Worm (Caenorhabditis elegans) whole organism, L4/young adult: ENCODE results near the gene T28A8.6.

Experiments
- W03F9.2 ChIP-seq: fragments of 150-350 bp; optimal IDR thresholded peaks from 2 replicates; lab custom pipeline; 2014; ENCODE audit warnings: missing biosample characterization, missing genetic modification characterization
- dao-5 ChIP-seq: sonication (generic microtip); optimal IDR thresholded peaks from 2 replicates; lab custom pipeline; 2016; ENCODE audit warnings: missing genotype, missing genetic modification characterization, moderate library complexity, missing compliant biosample characterization
- him-1 ChIP-seq: sonication (generic microtip); optimal IDR thresholded peaks from 2 replicates; lab custom pipeline; 2016; ENCODE audit warnings: missing genotype, missing genetic modification reagents, missing genetic modification characterization, missing compliant biosample characterization

Gene T28A8.6

ce11 chrIII:13471504-13471903 is 27.5 kb upstream of the T28A8.6 start, which contains the start of gene pssy-2:
Gene pssy-2, plus strand, starts transcription at chrIII:13471804.
- TF ChIP-seq him-1 (no peak), W03F9.2 (no peak), dao-5 (tag; lab: Kevin White, UChicago) (no peak)

DNA sequence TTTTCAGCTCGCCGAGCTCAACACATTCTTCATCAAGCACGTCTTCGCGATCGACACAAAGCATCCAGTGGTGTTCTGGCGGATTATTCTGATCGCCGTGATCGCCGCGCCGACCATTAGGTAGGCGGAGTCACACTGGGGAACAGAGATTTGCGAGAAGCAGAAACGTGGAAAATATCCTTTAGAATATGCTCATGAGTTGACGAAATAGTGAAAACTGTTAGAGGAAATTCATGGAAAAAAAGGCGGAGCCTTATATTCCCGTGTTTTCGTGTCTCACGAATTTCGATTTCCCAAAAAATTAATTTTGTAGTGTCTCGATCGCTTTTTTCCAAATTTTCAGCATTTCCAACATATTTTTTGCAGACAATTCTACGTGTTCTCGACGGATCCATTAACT is 24.5 kb upstream of the T28A8.6 start:
- TF ChIP-seq dao-5 (tag; lab: Kevin White, UChicago) (no peak), W03F9.2 (no peak), him-1 (no peak)

ce11 chrIII:13476682-13477081 is 22.3 kb upstream of the T28A8.6 start, which contains the start of gene T27E9.6:
Gene T27E9.6, minus strand, starts transcription at chrIII:13476782.
- TF ChIP-seq dao-5 (tag; lab: Kevin White, UChicago) (no peak), W03F9.2 (no peak), him-1 (no peak)

ce11 chrIII:13484024-13484423 is 15.0 kb upstream of the T28A8.6 start, which contains the start of gene acc-4:
Gene acc-4, minus strand, starts transcription at chrIII:13484124.
- TF ChIP-seq dao-5 (tag; lab: Kevin White, UChicago) (no peak), W03F9.2 (no peak), him-1 (no peak)

DNA sequence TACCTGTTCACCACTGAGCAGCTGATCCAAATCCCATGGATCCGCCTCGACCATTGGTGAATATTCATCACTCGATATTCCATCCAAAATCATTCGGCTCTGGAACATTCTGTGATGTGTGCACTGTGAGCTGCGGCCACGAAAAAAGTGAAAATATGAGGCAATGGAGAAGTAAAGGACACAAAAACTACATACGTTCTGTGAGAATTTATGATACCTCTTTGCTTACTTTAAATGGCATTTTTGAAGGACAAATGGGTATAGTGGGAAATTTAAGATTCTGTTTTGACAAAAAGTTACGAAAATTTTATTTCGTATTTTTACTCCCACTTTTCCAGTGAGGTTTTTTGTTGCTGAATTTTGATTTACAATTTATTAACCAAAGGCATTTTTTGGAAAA is 6.6 kb upstream of the T28A8.6 start, which contains the start of gene twk-40:
Gene twk-40 (minus strand): TSS at position 101 of the 400 bp plus-strand sequence.
- TF ChIP-seq dao-5 (tag; lab: Kevin White, UChicago) (no peak), W03F9.2 (no peak), him-1 (no peak)

DNA sequence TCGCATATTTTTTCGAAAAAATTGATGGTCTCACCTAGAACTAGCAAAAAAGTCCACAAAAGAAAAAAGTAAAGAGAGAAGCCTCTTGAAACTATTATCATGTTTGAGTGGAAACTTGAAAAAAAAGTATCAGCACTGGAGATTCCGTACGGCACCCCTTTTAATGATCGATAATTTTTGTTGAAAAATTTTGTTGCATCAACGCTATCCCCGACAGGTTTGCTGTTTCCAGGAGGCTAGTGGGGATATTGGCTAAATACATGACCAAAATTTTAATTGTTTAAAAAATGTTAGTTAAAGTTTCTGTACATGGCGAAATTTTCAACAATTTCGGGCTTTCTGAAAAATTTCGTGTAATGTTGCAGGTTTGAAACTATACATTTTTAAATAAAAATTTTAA is 3.4 kb upstream of the T28A8.6 start, which contains the start of gene T28A8.2:
Gene T28A8.2 (minus strand): TSS at position 101 of the 400 bp plus-strand sequence.
- TF ChIP-seq dao-5 (tag; lab: Kevin White, UChicago) (no peak), him-1 (no peak), W03F9.2 (no peak)

- TF ChIP-seq him-1 (no peak), W03F9.2 (no peak), dao-5 (tag; lab: Kevin White, UChicago) (no peak)
Measured at ce11 chrIII:13501599-13501998, 2.6 kb downstream of the T28A8.6 start, which contains the start of gene T28A8.5. Gene T28A8.5, plus strand, starts transcription at chrIII:13501630.

ce11 chrIII:13502513-13502912 is 3.5 kb downstream of the T28A8.6 start, which contains the start of gene T28A8.8:
Gene T28A8.8, plus strand, starts transcription at chrIII:13502813.
- TF ChIP-seq W03F9.2 (no peak), him-1 (no peak), dao-5 (tag; lab: Kevin White, UChicago) (no peak)

DNA sequence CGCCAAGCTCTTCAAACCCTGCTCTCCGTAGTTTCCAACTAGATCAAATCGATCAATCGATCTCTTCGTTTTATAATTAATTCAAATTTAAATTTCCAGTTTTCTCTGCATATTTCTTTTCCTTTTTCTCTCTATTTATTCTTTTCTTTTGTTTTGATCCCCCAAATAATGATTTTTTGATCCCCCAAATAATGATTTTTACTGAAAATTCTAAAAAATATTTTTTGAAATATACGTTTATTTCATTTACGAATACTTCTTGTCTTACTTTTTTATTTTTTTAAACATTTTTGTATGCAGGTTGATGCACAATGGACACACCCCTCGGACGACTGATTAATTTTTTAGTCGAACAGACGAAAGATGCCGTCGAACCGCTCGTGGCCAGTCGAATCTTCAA is 4.4 kb downstream of the T28A8.6 start, which contains the start of gene T28A8.4:
Gene T28A8.4 (plus strand): TSS at position 301 of the 400 bp plus-strand sequence.
- no peak for TF ChIP-seq him-1
- TF ChIP-seq dao-5 (tag; lab: Kevin White, UChicago), result no peak
- TF ChIP-seq W03F9.2, result no peak

ce11 chrIII:13505718-13506117 is 6.7 kb downstream of the T28A8.6 start, which contains the start of gene T28A8.3:
Gene T28A8.3, plus strand, starts transcription at chrIII:13506018.
- no peak for TF ChIP-seq him-1
- no peak for TF ChIP-seq dao-5 (tag; lab: Kevin White, UChicago)
- TF ChIP-seq W03F9.2, result no peak

ce11 chrIII:13510753-13511152 is 11.8 kb downstream of the T28A8.6 start:
- TF ChIP-seq dao-5 (tag; lab: Kevin White, UChicago) (no peak), W03F9.2 (no peak), him-1 (no peak)

ce11 chrIII:13514470-13514869 is 15.5 kb downstream of the T28A8.6 start, which contains the start of gene mlh-1:
Gene mlh-1, minus strand, starts transcription at chrIII:13514570.
- no peak for TF ChIP-seq him-1
- no peak for TF ChIP-seq W03F9.2
- TF ChIP-seq dao-5 (tag; lab: Kevin White, UChicago), result no peak

DNA sequence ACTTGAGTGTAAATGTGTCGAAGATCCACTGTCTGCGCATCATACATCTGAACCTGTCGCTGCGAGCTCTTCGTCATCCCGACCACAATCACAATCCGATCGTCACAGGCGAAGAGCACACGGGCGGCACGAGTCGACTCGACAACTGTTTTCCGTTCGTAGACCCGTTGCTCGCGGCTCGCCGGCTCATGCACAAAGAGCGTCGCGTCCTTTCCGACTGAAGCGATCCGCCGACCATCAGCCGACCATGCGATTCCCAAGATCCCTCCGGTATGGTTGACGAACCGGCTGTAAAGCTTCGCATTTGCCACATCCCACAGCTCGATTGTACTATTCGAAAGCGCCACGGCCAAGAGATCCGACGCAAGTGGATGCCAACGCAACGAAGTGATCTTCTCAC is 19.4 kb downstream of the T28A8.6 start:
- no peak for TF ChIP-seq W03F9.2
- TF ChIP-seq dao-5 (tag; lab: Kevin White, UChicago), result no peak
- TF ChIP-seq him-1, result no peak

- TF ChIP-seq dao-5 (tag; lab: Kevin White, UChicago) (no peak), W03F9.2 (no peak), him-1 (no peak)
Measured at ce11 chrIII:13524021-13524420, 25.0 kb downstream of the T28A8.6 start, which contains the start of gene pod-1. Gene pod-1, minus strand, starts transcription at chrIII:13524121.

- TF ChIP-seq him-1, result no peak
Measured at ce11 chrIII:13525118-13525839, 26.3 kb downstream of the T28A8.6 start.
